Worm (Caenorhabditis elegans) whole organism, L1 larva: ENCODE measurements around the gene Y42H9B.3.

Source experiments
- C16A3.4 ChIP-seq: fragments of 150-350 bp; optimal IDR thresholded peaks from 2 replicates; lab custom pipeline; 2014; ENCODE audit warnings: missing biosample characterization, missing genetic modification characterization
- C34B4.2 ChIP-seq: sonication (generic microtip); optimal IDR thresholded peaks from 2 replicates; lab custom pipeline; 2017; ENCODE audit warnings: mild to moderate bottlenecking, missing genetic modification characterization, missing compliant biosample characterization
- F16B12.6 ChIP-seq: fragments of 150-350 bp; optimal IDR thresholded peaks from 2 replicates; lab custom pipeline; 2014; ENCODE audit warnings: missing biosample characterization, missing genetic modification characterization
- blmp-1 ChIP-seq: fragments of 150-350 bp; optimal IDR thresholded peaks from 2 replicates; lab custom pipeline; 2014; ENCODE audit warnings: missing biosample characterization, missing genetic modification characterization
- ceh-8 ChIP-seq: fragments of 200-800 bp; sonication (Bioruptor generic); optimal IDR thresholded peaks from 2 replicates; lab custom pipeline; 2018; ENCODE audit warnings: mild to moderate bottlenecking, missing genetic modification characterization, moderate library complexity, missing compliant biosample characterization
- ceh-82 ChIP-seq, 3 experiments: fragments of 150-350 bp in 1 of 3; sonication (generic microtip) in 2 of 3; optimal IDR thresholded peaks; 2 replicates each; lab custom pipeline; 2014 to 2017; ENCODE audit warnings: missing biosample characterization in 3 of 3, missing genetic modification characterization in 3 of 3
- ceh-90 ChIP-seq: sonication (generic microtip); optimal IDR thresholded peaks from 2 replicates; lab custom pipeline; 2016; ENCODE audit warnings: missing genetic modification characterization, missing compliant biosample characterization
- dpl-1 ChIP-seq, 3 experiments: fragments of 150-350 bp in 2 of 3; sonication (generic microtip) in 1 of 3; optimal IDR thresholded peaks; 2 replicates each; lab custom pipeline; 2014 to 2017; ENCODE audit warnings: missing biosample characterization in 3 of 3, missing genetic modification characterization in 3 of 3, missing genetic modification reagents in 3 of 3
- efl-1 ChIP-seq, 4 experiments: fragments of 150-350 bp; optimal IDR thresholded peaks in 3 of 4; peaks in 1 of 4; 1 replicate in 1 of 4; 2 replicates in 3 of 4; lab custom pipeline; 2014; ENCODE audit warnings: missing biosample characterization in 2 of 4, missing genetic modification characterization in 2 of 4, missing genetic modification reagents in 2 of 4
- egl-13 ChIP-seq: sonication (generic microtip); optimal IDR thresholded peaks from 2 replicates; lab custom pipeline; 2016; ENCODE audit warnings: missing genotype, missing genetic modification reagents, missing genetic modification characterization, missing compliant biosample characterization
- elt-3 ChIP-seq, 6 experiments: fragments of 150-350 bp in 1 of 6; sonication (generic microtip); optimal IDR thresholded peaks; 2 replicates each; lab custom pipeline; 2017 to 2018; ENCODE audit warnings: missing biosample characterization in 6 of 6, missing genetic modification characterization in 6 of 6, inconsistent platforms in 1 of 6
- fkh-4 ChIP-seq: sonication (generic microtip); optimal IDR thresholded peaks from 2 replicates; lab custom pipeline; 2016; ENCODE audit warnings: missing compliant biosample characterization, missing genetic modification characterization, borderline replicate concordance
- grh-1 ChIP-seq: fragments of 200-800 bp; sonication (Bioruptor generic); IDR thresholded peaks from 2 replicates; pipeline ENCODE4 v1.3.6; 2022; ENCODE audit warnings: missing genetic modification reagents, missing genetic modification characterization, missing compliant biosample characterization
- irx-1 ChIP-seq: sonication (generic microtip); optimal IDR thresholded peaks from 2 replicates; lab custom pipeline; 2016; ENCODE audit warnings: missing genetic modification characterization, missing compliant biosample characterization
- jun-1 ChIP-seq: fragments of 150-350 bp; optimal IDR thresholded peaks from 2 replicates; lab custom pipeline; 2014; ENCODE audit warnings: missing biosample characterization, missing genetic modification reagents, missing genetic modification characterization
- lin-14 ChIP-seq: fragments of 200-800 bp; sonication (Bioruptor generic); optimal IDR thresholded peaks from 2 replicates; lab custom pipeline; 2018; ENCODE audit warnings: mild to moderate bottlenecking, missing genetic modification characterization, moderate library complexity, missing compliant biosample characterization
- lin-15B ChIP-seq: fragments of 150-350 bp; sonication (generic microtip); optimal IDR thresholded peaks from 3 replicates; lab custom pipeline; 2014; ENCODE audit warnings: missing biosample characterization, missing genetic modification characterization
- lin-35 ChIP-seq, 2 experiments: fragments of 150-350 bp; optimal IDR thresholded peaks; 2 replicates each; lab custom pipeline; 2014; ENCODE audit warnings: missing biosample characterization in 2 of 2, missing genetic modification characterization in 2 of 2, missing genetic modification reagents in 2 of 2
- lir-3 ChIP-seq: sonication (generic microtip); optimal IDR thresholded peaks from 2 replicates; lab custom pipeline; 2016; ENCODE audit warnings: mild to moderate bottlenecking, missing genetic modification characterization, moderate library complexity, missing compliant biosample characterization; ENCODE audit not compliant: poor library complexity
- lsy-2 ChIP-seq, 2 experiments: fragments of 150-350 bp; optimal IDR thresholded peaks; 2 replicates each; lab custom pipeline; 2014; ENCODE audit warnings: missing biosample characterization in 2 of 2, missing genetic modification characterization in 2 of 2
- mdl-1 ChIP-seq, 2 experiments: fragments of 150-350 bp; optimal IDR thresholded peaks; 2 replicates each; lab custom pipeline; 2014 to 2017; ENCODE audit warnings: missing biosample characterization in 2 of 2, missing genetic modification characterization in 2 of 2, inconsistent platforms in 1 of 2
- mep-1 ChIP-seq: fragments of 150-350 bp; optimal IDR thresholded peaks from 2 replicates; lab custom pipeline; 2014; ENCODE audit warnings: missing biosample characterization, missing genetic modification characterization
- nhr-19 ChIP-seq: fragments of 200-800 bp; sonication (Bioruptor generic); conservative IDR thresholded peaks from 2 replicates; pipeline ENCODE4 v1.3.6; 2022; ENCODE audit warnings: missing genetic modification characterization, missing compliant biosample characterization
- nhr-20 ChIP-seq: sonication (generic microtip); optimal IDR thresholded peaks from 2 replicates; lab custom pipeline; 2016; ENCODE audit warnings: mild to moderate bottlenecking, missing genetic modification characterization, missing compliant biosample characterization
- nhr-47 ChIP-seq: sonication (generic microtip); optimal IDR thresholded peaks from 2 replicates; lab custom pipeline; 2016; ENCODE audit warnings: mild to moderate bottlenecking, missing genetic modification characterization, moderate library complexity, missing compliant biosample characterization
- nhr-71 ChIP-seq: sonication (generic microtip); optimal IDR thresholded peaks from 2 replicates; lab custom pipeline; 2016; ENCODE audit warnings: mild to moderate bottlenecking, missing genetic modification characterization, moderate library complexity, missing compliant biosample characterization
- nhr-85 ChIP-seq: sonication (generic microtip); peaks from one replicate; lab custom pipeline; 2016; ENCODE audit warnings: missing genetic modification characterization, inconsistent platforms, missing compliant biosample characterization
- nhr-90 ChIP-seq: sonication (generic microtip); optimal IDR thresholded peaks from 2 replicates; lab custom pipeline; 2016; ENCODE audit warnings: mild to moderate bottlenecking, missing genetic modification characterization, missing compliant biosample characterization; ENCODE audit not compliant: poor library complexity
- pag-3 ChIP-seq: sonication (generic microtip); optimal IDR thresholded peaks from 2 replicates; lab custom pipeline; 2017; ENCODE audit warnings: missing genetic modification characterization, mild to moderate bottlenecking, missing compliant biosample characterization, antibody characterized with exemption, borderline replicate concordance; ENCODE audit not compliant: insufficient read depth
- snpc-4 ChIP-seq: fragments of 150-350 bp; optimal IDR thresholded peaks from 2 replicates; lab custom pipeline; 2014; ENCODE audit warnings: missing biosample characterization, missing genetic modification characterization
- snu-23 ChIP-seq: sonication (generic microtip); optimal IDR thresholded peaks from 2 replicates; lab custom pipeline; 2016; ENCODE audit warnings: missing genetic modification characterization, missing compliant biosample characterization
- sox-4 ChIP-seq: sonication (generic microtip); optimal IDR thresholded peaks from 2 replicates; lab custom pipeline; 2016; ENCODE audit warnings: missing genetic modification characterization, missing compliant biosample characterization
- swsn-7 ChIP-seq: sonication (generic microtip); optimal IDR thresholded peaks from 2 replicates; lab custom pipeline; 2016; ENCODE audit warnings: missing genetic modification characterization, missing compliant biosample characterization
- tbx-2 ChIP-seq: sonication (generic microtip); optimal IDR thresholded peaks from 2 replicates; lab custom pipeline; 2016; ENCODE audit warnings: missing genetic modification characterization, missing compliant biosample characterization
- unc-130 ChIP-seq: fragments of 150-350 bp; optimal IDR thresholded peaks from 2 replicates; lab custom pipeline; 2017; ENCODE audit warnings: missing biosample characterization, missing genetic modification characterization, inconsistent platforms
- unc-86 ChIP-seq: sonication (generic microtip); optimal IDR thresholded peaks from 2 replicates; lab custom pipeline; 2016; ENCODE audit warnings: missing genetic modification characterization, missing compliant biosample characterization
- xbp-1 ChIP-seq: sonication (generic microtip); optimal IDR thresholded peaks from 2 replicates; lab custom pipeline; 2016; ENCODE audit warnings: missing genetic modification characterization, missing compliant biosample characterization

Gene Y42H9B.3

DNA sequence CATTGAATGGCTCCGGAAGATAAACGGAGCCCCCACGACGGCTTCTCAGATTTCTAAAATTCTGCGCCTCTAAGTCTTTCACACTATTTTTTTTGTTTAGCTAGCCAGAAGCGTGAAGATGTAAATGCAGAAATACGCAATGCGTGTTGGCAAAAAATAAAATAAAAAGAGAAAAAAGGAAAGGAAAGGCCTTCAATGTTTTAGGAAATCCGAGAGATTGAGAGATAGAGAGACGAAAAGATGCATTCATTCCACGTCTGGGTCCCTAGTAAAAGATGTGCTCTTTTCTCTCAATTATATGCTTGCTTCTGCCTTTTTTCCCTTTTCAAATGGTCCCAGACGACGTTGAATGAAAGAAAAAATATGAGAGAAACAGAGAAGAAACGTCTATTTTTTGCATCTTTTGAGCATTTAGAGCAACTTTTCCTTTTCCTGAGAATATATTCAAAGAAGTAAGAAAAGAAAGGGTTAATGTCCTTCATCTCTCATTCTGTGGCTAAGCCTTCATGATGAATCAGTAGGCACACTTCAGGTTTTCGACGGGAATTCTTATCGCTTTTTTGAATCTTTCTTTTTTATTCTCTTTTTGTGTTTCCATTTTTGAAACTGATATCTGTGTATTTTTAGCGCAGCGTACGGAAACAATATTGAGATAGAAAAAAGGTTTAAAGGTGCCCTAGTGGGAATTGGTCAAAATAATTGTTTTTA, 28.5 kb upstream of the Y42H9B.3 start (continued):
- TF ChIP-seq efl-1 (optimal IDR thresholded peaks at IDR 0.05; lab: Kevin White, UChicago) (peak in 1 of 2 experiments; percentile 17), efl-1 (GFP tag; optimal IDR thresholded peaks at IDR 0.05 in 1 of 2; lab: Kevin White, UChicago) (peak in 1 of 2 experiments; percentile 75), mdl-1 (tag; optimal IDR thresholded peaks at IDR 0.05; lab: Kevin White, UChicago) (no peak), pag-3 (tag; lab: Kevin White, UChicago) (no peak), jun-1 (tag; lab: Kevin White, UChicago) (no peak), lsy-2 (tag; optimal IDR thresholded peaks at IDR 0.05; lab: Kevin White, UChicago) (peak in 1 of 2 experiments; percentile 48), nhr-71 (tag; lab: Kevin White, UChicago) (peak; percentile 61), unc-86 (tag; lab: Kevin White, UChicago) (peak; percentile 51), nhr-47 (tag; lab: Kevin White, UChicago) (peak; percentile 25), snpc-4 (tag; lab: Kevin White, UChicago) (peak; percentile 7), lin-15B (tag; lab: Kevin White, UChicago) (no peak), ceh-8 (no peak), dpl-1 (GFP tag; optimal IDR thresholded peaks at IDR 0.05; lab: Kevin White, UChicago) (peak in 1 of 3 experiments; percentile 14), lin-14 (GFP tag; lab: Kevin White, UChicago) (peak; percentile 92)

DNA sequence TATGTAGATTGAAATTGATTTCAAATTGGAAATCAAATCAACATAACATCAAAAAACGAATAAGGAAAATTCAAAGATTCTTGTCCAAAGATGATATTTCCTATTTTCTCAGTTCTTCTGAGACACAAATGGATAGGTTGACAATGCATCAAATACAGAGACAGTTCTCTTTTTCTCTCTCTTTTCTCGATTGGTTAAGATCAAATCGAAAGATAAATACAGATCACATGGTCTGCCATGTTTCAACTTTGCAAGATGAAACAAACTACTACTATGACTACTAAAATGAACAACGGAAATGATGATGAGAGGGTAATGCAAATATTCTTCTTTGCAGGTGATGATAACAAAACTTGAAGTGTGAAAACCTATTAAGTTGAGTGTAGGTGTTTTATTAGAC, 24.3 kb upstream of the Y42H9B.3 start:
- peak; percentile 50 for TF ChIP-seq tbx-2
- TF ChIP-seq nhr-47 (tag; lab: Kevin White, UChicago): peak; percentile 19
- no peak for TF ChIP-seq sox-4
- no peak for TF ChIP-seq C34B4.2 (tag; lab: Kevin White, UChicago)
- peak; percentile 45 for TF ChIP-seq grh-1 (GFP tag; lab: Robert Waterston, UW)
- TF ChIP-seq lin-35 (GFP tag; optimal IDR thresholded peaks at IDR 0.05; lab: Kevin White, UChicago): peak; percentile 15 to 48
- TF ChIP-seq egl-13 (tag; lab: Kevin White, UChicago): no peak
- TF ChIP-seq F16B12.6 (tag; lab: Kevin White, UChicago): no peak
- TF ChIP-seq lsy-2 (tag; optimal IDR thresholded peaks at IDR 0.05; lab: Kevin White, UChicago): peak; percentile 39 to 70
- TF ChIP-seq lin-14 (GFP tag; lab: Kevin White, UChicago): peak; percentile 91
- TF ChIP-seq irx-1 (tag; lab: Kevin White, UChicago): peak; percentile 12
- peak; percentile 74 for TF ChIP-seq snu-23
- TF ChIP-seq ceh-82 (tag; optimal IDR thresholded peaks at IDR 0.05; lab: Kevin White, UChicago): peak in 1 of 3 experiments; percentile 4
- TF ChIP-seq unc-130: no peak
- peak; percentile 86 for TF ChIP-seq nhr-20 (tag; lab: Kevin White, UChicago)
- TF ChIP-seq lir-3 (tag; lab: Kevin White, UChicago): peak; percentile 11
- TF ChIP-seq nhr-90 (tag; lab: Kevin White, UChicago): peak; percentile 73
- peak in 5 of 6 experiments; percentile 24 to 87 (median 81) for TF ChIP-seq elt-3 (tag; optimal IDR thresholded peaks at IDR 0.05; lab: Kevin White, UChicago)
- peak in 1 of 2 experiments; percentile 26 for TF ChIP-seq mdl-1 (tag; optimal IDR thresholded peaks at IDR 0.05; lab: Kevin White, UChicago)
- TF ChIP-seq lin-15B (tag; lab: Kevin White, UChicago): no peak
- TF ChIP-seq blmp-1 (tag; lab: Kevin White, UChicago): peak; percentile 77
- no peak for TF ChIP-seq swsn-7 (tag; lab: Kevin White, UChicago)
- peak; percentile 58 for TF ChIP-seq C16A3.4 (tag; lab: Kevin White, UChicago)
- peak; percentile 54 for TF ChIP-seq nhr-19 (GFP tag; lab: Robert Waterston, UW)
- no peak for TF ChIP-seq fkh-4
- TF ChIP-seq xbp-1 (tag; lab: Kevin White, UChicago): no peak
- TF ChIP-seq ceh-90 (tag; lab: Kevin White, UChicago): no peak
- peak; percentile 82 for TF ChIP-seq nhr-71 (tag; lab: Kevin White, UChicago)
- TF ChIP-seq mep-1: peak; percentile 79
- TF ChIP-seq nhr-85 (tag; lab: Kevin White, UChicago): peak; percentile 99
